Fruit fly (Drosophila melanogaster) whole organism, embryonic: Measurements from ENCODE around the gene alpha-Man-Ia.

Source experiments
- Atf6 ChIP-seq: fragments of 200-800 bp; sonication (Bioruptor generic); IDR thresholded peaks from 2 replicates; pipeline ENCODE4 v1.3.6; 2022; ENCODE audit warnings: missing biosample characterization, missing genetic modification characterization
- CG10321 ChIP-seq: fragments of 200-800 bp; sonication (Bioruptor generic); IDR thresholded peaks from 2 replicates; pipeline ENCODE4 v1.3.6; 2022; ENCODE audit warnings: missing biosample characterization, missing genetic modification characterization
- CG11723 ChIP-seq: fragments of 200-800 bp; sonication (Bioruptor generic); optimal IDR thresholded peaks from 2 replicates; lab custom pipeline; 2017; ENCODE audit warnings: missing biosample characterization, mild to moderate bottlenecking, missing genetic modification characterization
- CG12104 ChIP-seq: fragments of 200-800 bp; sonication (Bioruptor generic); optimal IDR thresholded peaks from 3 replicates; lab custom pipeline; 2016; ENCODE audit warnings: missing biosample characterization, missing genetic modification characterization
- CG1233 ChIP-seq: fragments of 200-800 bp; sonication (Bioruptor generic); optimal IDR thresholded peaks from 4 replicates; lab custom pipeline; 2018; ENCODE audit warnings: missing biosample characterization, mild to moderate bottlenecking, missing genetic modification characterization
- CG13775 ChIP-seq: fragments of 200-800 bp; sonication (Bioruptor generic); optimal IDR thresholded peaks from 3 replicates; lab custom pipeline; 2017; ENCODE audit warnings: missing biosample characterization, mild to moderate bottlenecking, missing genetic modification characterization
- CG14710 ChIP-seq: fragments of 200-800 bp; sonication (Bioruptor generic); optimal IDR thresholded peaks from 3 replicates; lab custom pipeline; 2019; ENCODE audit warnings: missing biosample characterization, mild to moderate bottlenecking, missing genetic modification characterization, moderate library complexity
- CG15011 ChIP-seq: fragments of 200-800 bp; sonication (Bioruptor generic); optimal IDR thresholded peaks from 3 replicates; lab custom pipeline; 2018; ENCODE audit warnings: missing biosample characterization, mild to moderate bottlenecking, missing genetic modification characterization
- CG2875 ChIP-seq: fragments of 200-800 bp; sonication (Bioruptor generic); optimal IDR thresholded peaks from 2 replicates; lab custom pipeline; 2017; ENCODE audit warnings: missing biosample characterization, mild to moderate bottlenecking, missing genetic modification characterization, missing genetic modification reagents
- CG2889 ChIP-seq: fragments of 200-800 bp; sonication (Bioruptor generic); IDR thresholded peaks from 3 replicates; pipeline ENCODE4 v1.3.6; 2022; ENCODE audit warnings: missing biosample characterization, missing genetic modification characterization
- CG31441 ChIP-seq: fragments of 200-800 bp; sonication (Bioruptor generic); IDR thresholded peaks from 2 replicates; pipeline ENCODE4 v1.3.6; 2022; ENCODE audit warnings: missing biosample characterization, missing genetic modification characterization
- CG34224 ChIP-seq: fragments of 200-800 bp; sonication (Bioruptor generic); IDR thresholded peaks from 3 replicates; pipeline ENCODE4 v1.3.6; 2022; ENCODE audit warnings: missing biosample characterization, missing genetic modification characterization; ENCODE audit not compliant: partially characterized antibody
- CG4360 ChIP-seq: fragments of 200-800 bp; sonication (Bioruptor generic); IDR thresholded peaks from 2 replicates; pipeline ENCODE4 v1.3.6; 2022; ENCODE audit warnings: missing biosample characterization, missing genetic modification characterization
- CG6254 ChIP-seq: fragments of 200-800 bp; sonication (Bioruptor generic); optimal IDR thresholded peaks from 3 replicates; lab custom pipeline; 2017; ENCODE audit warnings: mild to moderate bottlenecking, missing biosample characterization, missing genetic modification reagents, missing genetic modification characterization
- CG6654 ChIP-seq: fragments of 200-800 bp; sonication (Bioruptor generic); optimal IDR thresholded peaks from 2 replicates; lab custom pipeline; 2017; ENCODE audit warnings: missing biosample characterization, mild to moderate bottlenecking, missing genetic modification characterization
- CG6765 ChIP-seq: fragments of 200-800 bp; sonication (Bioruptor generic); optimal IDR thresholded peaks from 3 replicates; lab custom pipeline; 2017; ENCODE audit warnings: missing biosample characterization, mild to moderate bottlenecking, missing genetic modification characterization
- CG7271 ChIP-seq: fragments of 200-800 bp; sonication (Bioruptor generic); optimal IDR thresholded peaks from 2 replicates; lab custom pipeline; 2018; ENCODE audit warnings: missing biosample characterization, mild to moderate bottlenecking, missing genetic modification characterization, moderate library complexity
- CG8290 ChIP-seq, 3 experiments: fragments of 200-800 bp; sonication (Bioruptor generic); optimal IDR thresholded peaks; 2 replicates each; lab custom pipeline; 2016 to 2019; ENCODE audit warnings: missing biosample characterization in 3 of 3, missing genetic modification characterization in 3 of 3, mild to moderate bottlenecking in 2 of 3, moderate library complexity in 1 of 3
- CG8924 ChIP-seq: fragments of 200-800 bp; optimal IDR thresholded peaks from 3 replicates; lab custom pipeline; 2019; ENCODE audit warnings: missing biosample characterization, mild to moderate bottlenecking, missing genetic modification characterization, moderate library complexity
- Chrac-16 ChIP-seq: fragments of 200-800 bp; sonication (Bioruptor generic); optimal IDR thresholded peaks from 3 replicates; lab custom pipeline; 2016; ENCODE audit warnings: missing biosample characterization, missing genetic modification characterization
- Dref ChIP-seq: fragments of 200-800 bp; sonication (Bioruptor generic); IDR thresholded peaks from 2 replicates; pipeline ENCODE4 v1.3.6; 2022; ENCODE audit warnings: missing biosample characterization, missing genetic modification characterization
- Jarid2 ChIP-seq: fragments of 200-800 bp; sonication (Bioruptor generic); optimal IDR thresholded peaks from 3 replicates; lab custom pipeline; 2017; ENCODE audit warnings: mild to moderate bottlenecking, missing biosample characterization, missing genetic modification reagents, missing genetic modification characterization
- Max ChIP-seq: fragments of 200-800 bp; sonication (Bioruptor generic); optimal IDR thresholded peaks from 2 replicates; lab custom pipeline; 2016; ENCODE audit warnings: missing biosample characterization, mild to moderate bottlenecking, missing genetic modification characterization
- NfI ChIP-seq: fragments of 200-800 bp; sonication (Bioruptor generic); optimal IDR thresholded peaks from 3 replicates; lab custom pipeline; 2018; ENCODE audit warnings: missing biosample characterization, mild to moderate bottlenecking, missing genetic modification characterization, moderate library complexity
- Oaz ChIP-seq: fragments of 200-800 bp; sonication (Bioruptor generic); IDR thresholded peaks from 2 replicates; pipeline ENCODE4 v1.3.6; 2022; ENCODE audit warnings: missing biosample characterization, missing genetic modification characterization
- PHDP ChIP-seq: fragments of 200-800 bp; sonication (Bioruptor generic); optimal IDR thresholded peaks from 3 replicates; lab custom pipeline; 2018; ENCODE audit warnings: missing biosample characterization, mild to moderate bottlenecking, missing genetic modification characterization, moderate library complexity
- Rx ChIP-seq: fragments of 200-800 bp; sonication (Bioruptor generic); IDR thresholded peaks from 2 replicates; pipeline ENCODE4 v1.3.6; 2022; ENCODE audit warnings: missing biosample characterization, missing genetic modification characterization
- Vsx1 ChIP-seq: fragments of 200-800 bp; sonication (Bioruptor generic); optimal IDR thresholded peaks from 2 replicates; lab custom pipeline; 2017; ENCODE audit warnings: missing biosample characterization, mild to moderate bottlenecking, missing genetic modification characterization, missing genetic modification reagents
- al ChIP-seq: fragments of 200-800 bp; sonication (Bioruptor generic); IDR thresholded peaks from 2 replicates; pipeline ENCODE4 v1.3.6; 2022; ENCODE audit warnings: missing biosample characterization, missing genetic modification characterization
- ash1 ChIP-seq: fragments of 200-800 bp; sonication (Bioruptor generic); optimal IDR thresholded peaks from 2 replicates; lab custom pipeline; 2018; ENCODE audit warnings: missing biosample characterization, mild to moderate bottlenecking, missing genetic modification characterization
- bab2 ChIP-seq: fragments of 200-800 bp; sonication (Bioruptor generic); optimal IDR thresholded peaks from 2 replicates; lab custom pipeline; 2016; ENCODE audit warnings: missing biosample characterization, missing genetic modification characterization
- bcd ChIP-seq: fragments of 200-800 bp; sonication (Bioruptor generic); optimal IDR thresholded peaks from 2 replicates; lab custom pipeline; 2017; ENCODE audit warnings: missing biosample characterization, mild to moderate bottlenecking, missing genetic modification characterization
- br ChIP-seq: fragments of >200 bp; optimal IDR thresholded peaks from 2 replicates; lab custom pipeline; 2017
- dmrt99B ChIP-seq: fragments of 200-800 bp; sonication (Bioruptor generic); optimal IDR thresholded peaks from 2 replicates; lab custom pipeline; 2018; ENCODE audit warnings: missing biosample characterization, mild to moderate bottlenecking, missing genetic modification characterization, moderate library complexity
- dpn ChIP-seq, 2 experiments: fragments of 200-800 bp; sonication (Bioruptor generic); optimal IDR thresholded peaks; 3 replicates each; lab custom pipeline; 2016; ENCODE audit warnings: missing biosample characterization in 2 of 2, missing genetic modification characterization in 2 of 2
- fu2 ChIP-seq: fragments of 200-800 bp; sonication (Bioruptor generic); optimal IDR thresholded peaks from 2 replicates; lab custom pipeline; 2016; ENCODE audit warnings: missing biosample characterization, missing genetic modification characterization
- gsb ChIP-seq: fragments of 200-800 bp; sonication (Bioruptor generic); IDR thresholded peaks from 2 replicates; pipeline ENCODE4 v1.3.6; 2022; ENCODE audit warnings: missing biosample characterization, missing genetic modification characterization
- jumu ChIP-seq: fragments of 200-800 bp; sonication (Bioruptor generic); optimal IDR thresholded peaks from 3 replicates; lab custom pipeline; 2016; ENCODE audit warnings: missing biosample characterization, missing genetic modification characterization
- kah ChIP-seq: fragments of 200-800 bp; sonication (Bioruptor generic); optimal IDR thresholded peaks from 2 replicates; lab custom pipeline; 2018; ENCODE audit warnings: missing biosample characterization, mild to moderate bottlenecking, missing genetic modification characterization
- mirr ChIP-seq: fragments of 200-800 bp; sonication (Bioruptor generic); optimal IDR thresholded peaks from 3 replicates; lab custom pipeline; 2018; ENCODE audit warnings: missing biosample characterization, mild to moderate bottlenecking, missing genetic modification characterization
- pb ChIP-seq: fragments of 200-800 bp; sonication (Bioruptor generic); optimal IDR thresholded peaks from 3 replicates; lab custom pipeline; 2016; ENCODE audit warnings: missing biosample characterization, missing genetic modification characterization
- pho ChIP-seq: fragments of 200-800 bp; sonication (Bioruptor generic); optimal IDR thresholded peaks from 2 replicates; lab custom pipeline; 2016; ENCODE audit warnings: missing biosample characterization, missing genetic modification characterization
- prd ChIP-seq, 3 experiments: fragments of >200 bp in 2 of 3; fragments of 200-800 bp in 1 of 3; sonication (Bioruptor generic) in 1 of 3; optimal IDR thresholded peaks in 2 of 3; IDR thresholded peaks in 1 of 3; 2 replicates in 2 of 3; 3 replicates in 1 of 3; pipeline versions ENCODE4 v1.3.6 to Lab custom; 2017 to 2022; ENCODE audit warnings: missing biosample characterization in 1 of 3, missing genetic modification characterization in 1 of 3
- tin ChIP-seq: fragments of 200-800 bp; sonication (Bioruptor generic); optimal IDR thresholded peaks from 3 replicates; lab custom pipeline; 2016; ENCODE audit warnings: missing biosample characterization, missing genetic modification characterization
- tio ChIP-seq: fragments of 200-800 bp; sonication (Bioruptor generic); optimal IDR thresholded peaks from 2 replicates; lab custom pipeline; 2017; ENCODE audit warnings: missing biosample characterization, missing genetic modification characterization, inconsistent platforms
- trh ChIP-seq: fragments of 200-800 bp; sonication (Bioruptor generic); optimal IDR thresholded peaks from 2 replicates; lab custom pipeline; 2016; ENCODE audit warnings: missing biosample characterization, missing genetic modification characterization
- unpg ChIP-seq: fragments of 200-800 bp; sonication (Bioruptor generic); optimal IDR thresholded peaks from 3 replicates; lab custom pipeline; 2018; ENCODE audit warnings: missing biosample characterization, mild to moderate bottlenecking, missing genetic modification characterization, moderate library complexity
- usp ChIP-seq: fragments of >200 bp; optimal IDR thresholded peaks from 2 replicates; lab custom pipeline; 2017; ENCODE audit warnings: missing biosample characterization, missing genetic modification characterization

alpha-Man-Ia gene

dm6 chrX:10265213-10266017, 60.3 kb downstream of the alpha-Man-Ia start, which contains the start of gene CG12643 (continued):
- TF ChIP-seq CG8924 = peak; percentile 88
- peak; percentile 86 for TF ChIP-seq Chrac-16 (GFP tag; lab: Kevin White, UChicago)
- TF ChIP-seq CG1233 (GFP tag; lab: Kevin White, UChicago) = peak; percentile 69
- peak; percentile 66 for TF ChIP-seq CG6654 (GFP tag; lab: Kevin White, UChicago)
- TF ChIP-seq pho (GFP tag; lab: Kevin White, UChicago) = peak; percentile 90
- peak; percentile 84 for TF ChIP-seq CG2875 (GFP tag; lab: Kevin White, UChicago)
- TF ChIP-seq usp (GFP tag; lab: Kevin White, UChicago) = no peak
- TF ChIP-seq CG34224 (GFP tag; lab: Robert Waterston, UW) = no peak
- peak; percentile 84 for TF ChIP-seq CG15011 (GFP tag; lab: Kevin White, UChicago)
- TF ChIP-seq Dref (GFP tag; lab: Robert Waterston, UW) = peak; percentile 36; the same call in 1 of the 2 replicates
- TF ChIP-seq mirr = peak; percentile 22
- peak; percentile 73 for TF ChIP-seq CG14710 (tag; lab: Kevin White, UChicago)
- peak; percentile 79 for TF ChIP-seq CG13775
- peak; percentile 81 for TF ChIP-seq gsb
- no peak for TF ChIP-seq prd (optimal IDR thresholded peaks at IDR 0.05; lab: Kevin White, UChicago)
- TF ChIP-seq prd (GFP tag; IDR thresholded peaks at IDR 0.05; lab: Robert Waterston, UW) = peak; percentile 94
- TF ChIP-seq CG4360 = peak; percentile 72
- TF ChIP-seq tio (GFP tag; lab: Kevin White, UChicago) = peak; percentile 83
- TF ChIP-seq Max (GFP tag; lab: Kevin White, UChicago) = peak; percentile 64
- TF ChIP-seq PHDP (tag; lab: Kevin White, UChicago) = peak; percentile 84
- no peak for TF ChIP-seq CG7271
- TF ChIP-seq CG12104 (GFP tag; lab: Kevin White, UChicago) = peak; percentile 55
- TF ChIP-seq dpn (GFP tag; optimal IDR thresholded peaks at IDR 0.05; lab: Kevin White, UChicago) = peak; percentile 94
- peak; percentile 89 for TF ChIP-seq dmrt99B (tag; lab: Kevin White, UChicago)
- peak; percentile 67 for TF ChIP-seq Vsx1 (GFP tag; lab: Kevin White, UChicago)
- TF ChIP-seq CG2889 (GFP tag; lab: Robert Waterston, UW) = peak; percentile 84
- TF ChIP-seq fu2 (GFP tag; lab: Kevin White, UChicago) = peak; percentile 93
- peak; percentile 83 for TF ChIP-seq CG6765 (GFP tag; lab: Kevin White, UChicago)
- TF ChIP-seq al (GFP tag; lab: Robert Waterston, UW) = peak; percentile 73
- TF ChIP-seq pb = peak; percentile 94
- TF ChIP-seq Oaz (GFP tag; lab: Robert Waterston, UW) = peak; percentile 83
- TF ChIP-seq NfI (GFP tag; lab: Kevin White, UChicago) = peak; percentile 86
- peak; percentile 92 for TF ChIP-seq jumu (GFP tag; lab: Kevin White, UChicago)
- peak; percentile 43; the same call in 1 of the 2 replicates for TF ChIP-seq CG10321
- TF ChIP-seq CG6254 = peak; percentile 65
- TF ChIP-seq CG8290 (GFP tag; optimal IDR thresholded peaks at IDR 0.05; lab: Kevin White, UChicago) = peak; percentile 73
- peak; percentile 76 to 96 for TF ChIP-seq CG8290 (tag; optimal IDR thresholded peaks at IDR 0.05; lab: Kevin White, UChicago)
- TF ChIP-seq br (lab: Kevin White, UChicago) = no peak
- TF ChIP-seq Rx = peak; percentile 94
- peak; percentile 84 for TF ChIP-seq bcd
- TF ChIP-seq Atf6 (GFP tag; lab: Robert Waterston, UW) = peak; percentile 87
- TF ChIP-seq trh (GFP tag; lab: Kevin White, UChicago) = peak; percentile 28
- TF ChIP-seq tin (GFP tag; lab: Kevin White, UChicago) = peak; percentile 94
- peak; percentile 20 for TF ChIP-seq kah (GFP tag; lab: Kevin White, UChicago)
- peak; percentile 96 for TF ChIP-seq bab2 (GFP tag; lab: Kevin White, UChicago)
- TF ChIP-seq CG11723 (GFP tag; lab: Kevin White, UChicago) = peak; percentile 66
- TF ChIP-seq ash1 (GFP tag; lab: Kevin White, UChicago) = no peak
- TF ChIP-seq CG31441 (GFP tag; lab: Robert Waterston, UW) = peak; percentile 90
- peak; percentile 17 for TF ChIP-seq Jarid2 (GFP tag; lab: Kevin White, UChicago)
- peak; percentile 91 for TF ChIP-seq unpg (GFP tag; lab: Kevin White, UChicago)
